Worm (Caenorhabditis elegans) whole organism, young adult: Measurements from ENCODE around the gene anoh-2.
A peak's percentile ranks its signal among the peaks of the same experiment; 100 is the strongest.

ENCODE experiments used
- B0261.1 ChIP-seq: sonication (generic microtip); optimal IDR thresholded peaks from 2 replicates; lab custom pipeline; 2016; ENCODE audit warnings: mild to moderate bottlenecking, missing genetic modification characterization, moderate library complexity, missing compliant biosample characterization
- C06A6.2 ChIP-seq: fragments of 200-800 bp; sonication (Bioruptor generic); conservative IDR thresholded peaks from 2 replicates; pipeline ENCODE4 v1.3.6; 2022; ENCODE audit warnings: missing genetic modification characterization, missing compliant biosample characterization
- C17E4.6 ChIP-seq: fragments of 200-800 bp; sonication (Bioruptor generic); IDR thresholded peaks from 2 replicates; pipeline ENCODE4 v1.3.6; 2022; ENCODE audit warnings: missing genetic modification reagents, missing genetic modification characterization, missing compliant biosample characterization
- F33H1.4 ChIP-seq: fragments of 200-800 bp; sonication (Bioruptor generic); IDR thresholded peaks from 2 replicates; pipeline ENCODE4 v1.3.6; 2022; ENCODE audit warnings: missing genetic modification reagents, missing genetic modification characterization, missing compliant biosample characterization
- F39B2.1 ChIP-seq: fragments of 200-800 bp; sonication (Bioruptor generic); IDR thresholded peaks from 2 replicates; pipeline ENCODE4 v1.3.6; 2022; ENCODE audit warnings: missing genetic modification reagents, missing genetic modification characterization, missing compliant biosample characterization
- F52B5.7 ChIP-seq: sonication (generic microtip); optimal IDR thresholded peaks from 2 replicates; lab custom pipeline; 2016; ENCODE audit warnings: mild to moderate bottlenecking, missing genetic modification characterization, missing compliant biosample characterization
- F57A8.1 ChIP-seq: fragments of 200-800 bp; sonication (Bioruptor generic); optimal IDR thresholded peaks from 2 replicates; lab custom pipeline; 2018; ENCODE audit warnings: mild to moderate bottlenecking, missing genetic modification characterization, moderate library complexity, missing compliant biosample characterization
- T07F8.4 ChIP-seq: sonication (generic microtip); optimal IDR thresholded peaks from 2 replicates; lab custom pipeline; 2016; ENCODE audit warnings: mild to moderate bottlenecking, missing genetic modification characterization, moderate library complexity, missing compliant biosample characterization
- Y67H2A.10 ChIP-seq: fragments of 200-800 bp; sonication (Bioruptor generic); conservative IDR thresholded peaks from 2 replicates; pipeline ENCODE4 v1.3.6; 2022; ENCODE audit warnings: missing genetic modification reagents, missing genetic modification characterization, missing compliant biosample characterization
- Y79H2A.3 ChIP-seq: fragments of 200-800 bp; sonication (Bioruptor generic); conservative IDR thresholded peaks from 2 replicates; pipeline ENCODE4 v1.3.6; 2022; ENCODE audit warnings: missing genetic modification reagents, missing genetic modification characterization, missing compliant biosample characterization
- aptf-2 ChIP-seq: fragments of 200-800 bp; sonication (Bioruptor generic); conservative IDR thresholded peaks from 2 replicates; pipeline ENCODE4 v1.3.6; 2022; ENCODE audit warnings: missing genetic modification reagents, missing genetic modification characterization, missing compliant biosample characterization
- attf-5 ChIP-seq: fragments of 200-800 bp; sonication (Bioruptor generic); optimal IDR thresholded peaks from 2 replicates; lab custom pipeline; 2018; ENCODE audit warnings: mild to moderate bottlenecking, missing genetic modification characterization, missing compliant biosample characterization
- attf-6 ChIP-seq: fragments of 200-800 bp; sonication (Bioruptor generic); IDR thresholded peaks from 2 replicates; pipeline ENCODE4 v1.3.6; 2022; ENCODE audit warnings: missing genetic modification reagents, missing genetic modification characterization, missing compliant biosample characterization
- ccch-3 ChIP-seq: fragments of 200-800 bp; sonication (Bioruptor generic); optimal IDR thresholded peaks from 2 replicates; lab custom pipeline; 2018; ENCODE audit warnings: mild to moderate bottlenecking, missing genetic modification characterization, missing compliant biosample characterization
- cebp-1 ChIP-seq, 2 experiments: fragments of 200-800 bp in 1 of 2; sonication (Bioruptor generic) in 1 of 2; sonication (generic microtip) in 1 of 2; IDR thresholded peaks in 1 of 2; optimal IDR thresholded peaks in 1 of 2; 2 replicates each; pipeline versions ENCODE4 v1.3.6 to Lab custom; 2017 to 2022; ENCODE audit warnings: missing compliant biosample characterization in 2 of 2, missing genetic modification characterization in 2 of 2, mild to moderate bottlenecking in 1 of 2, missing genetic modification reagents in 1 of 2, moderate library complexity in 1 of 2
- ceh-27 ChIP-seq: fragments of 200-800 bp; sonication (Bioruptor generic); optimal IDR thresholded peaks from 2 replicates; lab custom pipeline; 2018; ENCODE audit warnings: mild to moderate bottlenecking, missing genetic modification characterization, moderate library complexity, missing compliant biosample characterization
- ceh-40 ChIP-seq: fragments of 200-800 bp; sonication (Bioruptor generic); IDR thresholded peaks from 2 replicates; pipeline ENCODE4 v1.3.6; 2022; ENCODE audit warnings: missing genetic modification characterization, missing compliant biosample characterization
- chd-7 ChIP-seq: sonication (generic microtip); optimal IDR thresholded peaks from 2 replicates; lab custom pipeline; 2016; ENCODE audit warnings: mild to moderate bottlenecking, missing genetic modification characterization, moderate library complexity, missing compliant biosample characterization
- die-1 ChIP-seq: sonication (generic microtip); optimal IDR thresholded peaks from 2 replicates; lab custom pipeline; 2016; ENCODE audit warnings: missing genotype, mild to moderate bottlenecking, missing genetic modification characterization, missing compliant biosample characterization
- dox-1 ChIP-seq: fragments of 200-800 bp; sonication (Bioruptor generic); IDR thresholded peaks from 2 replicates; pipeline ENCODE4 v1.3.6; 2022; ENCODE audit warnings: missing genetic modification reagents, missing genetic modification characterization, missing compliant biosample characterization
- dpl-1 ChIP-seq: fragments of 150-350 bp; optimal IDR thresholded peaks from 2 replicates; lab custom pipeline; 2014; ENCODE audit warnings: missing biosample characterization, missing genetic modification reagents, missing genetic modification characterization
- egl-18 ChIP-seq: fragments of 200-800 bp; sonication (Bioruptor generic); IDR thresholded peaks from 2 replicates; pipeline ENCODE4 v1.3.6; 2022; ENCODE audit warnings: missing genetic modification reagents, missing genetic modification characterization, missing compliant biosample characterization
- egl-44 ChIP-seq: fragments of 200-800 bp; sonication (Bioruptor generic); IDR thresholded peaks from 2 replicates; pipeline ENCODE4 v1.3.6; 2022; ENCODE audit warnings: missing genetic modification reagents, missing genetic modification characterization, missing compliant biosample characterization
- ekl-4 ChIP-seq: fragments of 200-800 bp; sonication (Bioruptor generic); IDR thresholded peaks from 2 replicates; pipeline ENCODE4 v1.3.6; 2022; ENCODE audit warnings: missing genetic modification reagents, missing genetic modification characterization, missing compliant biosample characterization
- lin-26 ChIP-seq: fragments of 200-800 bp; sonication (Bioruptor generic); IDR thresholded peaks from 2 replicates; pipeline ENCODE4 v1.3.6; 2022; ENCODE audit warnings: missing genetic modification reagents, missing genetic modification characterization, missing compliant biosample characterization
- lin-35 ChIP-seq, 3 experiments: fragments of 150-350 bp in 2 of 3; sonication (generic microtip) in 1 of 3; optimal IDR thresholded peaks; 2 replicates each; lab custom pipeline; 2014 to 2018; ENCODE audit warnings: missing biosample characterization in 3 of 3, missing genetic modification characterization in 3 of 3, missing genetic modification reagents in 3 of 3
- lir-1 ChIP-seq: fragments of 200-800 bp; sonication (Bioruptor generic); conservative IDR thresholded peaks from 2 replicates; pipeline ENCODE4 v1.3.6; 2022; ENCODE audit warnings: missing genetic modification reagents, missing genetic modification characterization, missing compliant biosample characterization
- madf-10 ChIP-seq: sonication (generic microtip); optimal IDR thresholded peaks from 2 replicates; lab custom pipeline; 2016; ENCODE audit warnings: mild to moderate bottlenecking, missing genetic modification characterization, missing compliant biosample characterization
- madf-8 ChIP-seq: fragments of 200-800 bp; sonication (Bioruptor generic); conservative IDR thresholded peaks from 2 replicates; pipeline ENCODE4 v1.3.6; 2022; ENCODE audit warnings: missing genetic modification reagents, missing genetic modification characterization, missing compliant biosample characterization
- mxl-1 ChIP-seq: sonication (generic microtip); optimal IDR thresholded peaks from 2 replicates; lab custom pipeline; 2016; ENCODE audit warnings: missing genetic modification characterization, missing compliant biosample characterization
- nhr-179 ChIP-seq: sonication (generic microtip); optimal IDR thresholded peaks from 2 replicates; lab custom pipeline; 2016; ENCODE audit warnings: mild to moderate bottlenecking, missing genetic modification characterization, missing compliant biosample characterization
- repo-1 ChIP-seq: sonication (generic microtip); optimal IDR thresholded peaks from 2 replicates; lab custom pipeline; 2017; ENCODE audit warnings: mild to moderate bottlenecking, missing genetic modification characterization, missing compliant biosample characterization
- rpc-1 ChIP-seq, 2 experiments: fragments of 150-350 bp in 1 of 2; sonication (generic microtip) in 1 of 2; optimal IDR thresholded peaks; 2 replicates each; lab custom pipeline; 2014 to 2018; ENCODE audit warnings: missing biosample characterization in 1 of 2, missing genetic modification characterization in 1 of 2, missing genetic modification reagents in 1 of 2, missing genotype in 1 of 2
- sea-2 ChIP-seq: fragments of 200-800 bp; sonication (Bioruptor generic); IDR thresholded peaks from 2 replicates; pipeline ENCODE4 v1.3.6; 2022; ENCODE audit warnings: missing genetic modification characterization, missing compliant biosample characterization
- snpc-1.3 ChIP-seq: sonication (generic microtip); optimal IDR thresholded peaks from 2 replicates; lab custom pipeline; 2017; ENCODE audit warnings: missing genetic modification characterization, mild to moderate bottlenecking, missing compliant biosample characterization, antibody characterized with exemption, moderate library complexity, missing genotype, missing genetic modification reagents; ENCODE audit not compliant: insufficient read depth
- snpc-4 ChIP-seq, 5 experiments: fragments of 150-350 bp in 1 of 5; sonication (generic microtip) in 4 of 5; optimal IDR thresholded peaks; 2 replicates each; lab custom pipeline; 2014 to 2018; ENCODE audit warnings: missing genetic modification characterization in 5 of 5, missing biosample characterization in 3 of 5, antibody characterized with exemption in 2 of 5, mild to moderate bottlenecking in 2 of 5, missing compliant biosample characterization in 2 of 5, missing genotype in 2 of 5, moderate library complexity in 2 of 5, missing genetic modification reagents in 1 of 5
- somi-1 ChIP-seq: fragments of 200-800 bp; sonication (Bioruptor generic); optimal IDR thresholded peaks from 2 replicates; lab custom pipeline; 2018; ENCODE audit warnings: mild to moderate bottlenecking, missing genetic modification characterization, missing compliant biosample characterization
- tbx-9 ChIP-seq: sonication (generic microtip); optimal IDR thresholded peaks from 2 replicates; lab custom pipeline; 2016; ENCODE audit warnings: borderline replicate concordance, missing genetic modification characterization, inconsistent platforms, missing compliant biosample characterization
- tlf-1 ChIP-seq: fragments of 200-800 bp; sonication (Bioruptor generic); optimal IDR thresholded peaks from 2 replicates; lab custom pipeline; 2018; ENCODE audit warnings: mild to moderate bottlenecking, missing genetic modification characterization, missing compliant biosample characterization
- unc-62 ChIP-seq: fragments of 150-350 bp; optimal IDR thresholded peaks from 2 replicates; lab custom pipeline; 2014; ENCODE audit warnings: missing biosample characterization, missing genetic modification reagents, missing genetic modification characterization
- xnd-1 ChIP-seq: sonication (generic microtip); optimal IDR thresholded peaks from 2 replicates; lab custom pipeline; 2016; ENCODE audit warnings: missing genotype, missing genetic modification reagents, missing genetic modification characterization, missing compliant biosample characterization
- zfh-2 ChIP-seq: fragments of 200-800 bp; sonication (Bioruptor generic); conservative IDR thresholded peaks from 2 replicates; pipeline ENCODE4 v1.3.6; 2022; ENCODE audit warnings: missing genetic modification reagents, missing genetic modification characterization, missing compliant biosample characterization
- zim-3 ChIP-seq: sonication (generic microtip); optimal IDR thresholded peaks from 2 replicates; lab custom pipeline; 2017; ENCODE audit warnings: mild to moderate bottlenecking, missing genetic modification characterization, moderate library complexity, missing compliant biosample characterization
- ztf-18 ChIP-seq: sonication (generic microtip); optimal IDR thresholded peaks from 2 replicates; lab custom pipeline; 2016; ENCODE audit warnings: missing genotype, mild to moderate bottlenecking, missing genetic modification characterization, missing compliant biosample characterization
- ztf-22 ChIP-seq: fragments of 200-800 bp; sonication (Bioruptor generic); optimal IDR thresholded peaks from 2 replicates; lab custom pipeline; 2018; ENCODE audit warnings: mild to moderate bottlenecking, missing genetic modification characterization, moderate library complexity, missing compliant biosample characterization
- ztf-25 ChIP-seq: fragments of 200-800 bp; sonication (Bioruptor generic); IDR thresholded peaks from 2 replicates; pipeline ENCODE4 v1.3.6; 2022; ENCODE audit warnings: missing genetic modification reagents, missing genetic modification characterization, missing compliant biosample characterization
- ztf-6 ChIP-seq: fragments of 200-800 bp; sonication (Bioruptor generic); IDR thresholded peaks from 2 replicates; pipeline ENCODE4 v1.3.6; 2022; ENCODE audit warnings: missing genetic modification reagents, missing genetic modification characterization, missing compliant biosample characterization

The anoh-2 gene

ce11 chrIV:14621117-14621516 lies 37.0 kb upstream of the anoh-2 start:
- TF ChIP-seq C06A6.2 (no peak), egl-44 (GFP tag; lab: Robert Waterston, UW) (no peak), aptf-2 (GFP tag; lab: Robert Waterston, UW) (no peak), rpc-1 (optimal IDR thresholded peaks at IDR 0.05; lab: Kevin White, UChicago) (no peak), rpc-1 (tag; optimal IDR thresholded peaks at IDR 0.05; lab: Kevin White, UChicago) (no peak), madf-8 (GFP tag; lab: Robert Waterston, UW) (no peak), F52B5.7 (tag; lab: Kevin White, UChicago) (no peak), lin-26 (GFP tag; lab: Robert Waterston, UW) (no peak), tbx-9 (no peak), attf-5 (GFP tag; lab: Kevin White, UChicago) (no peak), nhr-179 (tag; lab: Kevin White, UChicago) (no peak), ccch-3 (GFP tag; lab: Kevin White, UChicago) (no peak), ztf-18 (tag; lab: Kevin White, UChicago) (no peak), madf-10 (tag; lab: Kevin White, UChicago) (no peak), mxl-1 (tag; lab: Kevin White, UChicago) (no peak), F39B2.1 (GFP tag; lab: Robert Waterston, UW) (no peak), attf-6 (GFP tag; lab: Robert Waterston, UW) (no peak), cebp-1 (GFP tag; IDR thresholded peaks at IDR 0.05; lab: Robert Waterston, UW) (no peak), cebp-1 (tag; optimal IDR thresholded peaks at IDR 0.05; lab: Kevin White, UChicago) (no peak), egl-18 (GFP tag; lab: Robert Waterston, UW) (no peak), somi-1 (GFP tag; lab: Kevin White, UChicago) (no peak), sea-2 (GFP tag; lab: Robert Waterston, UW) (no peak)

DNA sequence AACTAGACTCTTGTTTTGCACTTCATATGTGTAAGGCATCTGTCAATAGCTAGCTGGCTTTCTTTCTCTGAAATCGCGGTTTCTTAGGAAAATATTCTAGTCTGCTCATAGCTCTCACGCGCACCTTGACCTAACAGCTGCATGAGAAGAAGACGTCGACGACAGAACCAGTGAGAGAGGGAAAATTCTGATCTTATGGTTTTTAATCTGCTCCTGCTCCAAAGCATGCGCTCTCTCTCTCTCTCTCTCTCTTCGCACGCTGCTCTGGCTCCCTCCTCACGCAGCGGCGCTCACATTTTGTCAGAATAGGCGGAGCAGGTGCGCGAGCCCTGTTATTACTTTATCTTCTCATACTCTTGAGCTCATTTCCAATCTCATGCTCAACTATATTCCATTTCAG lies 36.0 kb upstream of the anoh-2 start:
- TF ChIP-seq xnd-1 (tag; lab: Kevin White, UChicago) (no peak), ztf-25 (GFP tag; lab: Robert Waterston, UW) (no peak), die-1 (tag; lab: Kevin White, UChicago) (peak; percentile 10), attf-6 (GFP tag; lab: Robert Waterston, UW) (no peak), repo-1 (no peak), tlf-1 (no peak), ztf-6 (no peak), lir-1 (GFP tag; lab: Robert Waterston, UW) (no peak), Y67H2A.10 (GFP tag; lab: Robert Waterston, UW) (no peak), snpc-4 (GFP tag; optimal IDR thresholded peaks at IDR 0.05; lab: Kevin White, UChicago) (no peak), snpc-4 (tag; optimal IDR thresholded peaks at IDR 0.05; lab: Kevin White, UChicago) (no peak), unc-62 (GFP tag; lab: Kevin White, UChicago) (no peak), lin-35 (GFP tag; optimal IDR thresholded peaks at IDR 0.05; lab: Kevin White, UChicago) (no peak), ekl-4 (GFP tag; lab: Robert Waterston, UW) (0 out of 2 replicates have a peak, but pooled peaks have one; percentile 4), dpl-1 (GFP tag; lab: Kevin White, UChicago) (no peak), C17E4.6 (GFP tag; lab: Robert Waterston, UW) (no peak), F57A8.1 (GFP tag; lab: Kevin White, UChicago) (no peak), chd-7 (tag; lab: Kevin White, UChicago) (no peak), F33H1.4 (GFP tag; lab: Robert Waterston, UW) (no peak), dox-1 (0 out of 2 replicates have a peak, but pooled peaks have one; percentile 33), ztf-22 (GFP tag; lab: Kevin White, UChicago) (no peak), Y79H2A.3 (GFP tag; lab: Robert Waterston, UW) (no peak), T07F8.4 (tag; lab: Kevin White, UChicago) (no peak), B0261.1 (tag; lab: Kevin White, UChicago) (no peak), zim-3 (tag; lab: Kevin White, UChicago) (no peak), ceh-40 (GFP tag; lab: Robert Waterston, UW) (no peak), ceh-27 (GFP tag; lab: Kevin White, UChicago) (no peak), attf-5 (GFP tag; lab: Kevin White, UChicago) (no peak), egl-44 (GFP tag; lab: Robert Waterston, UW) (no peak), zfh-2 (GFP tag; lab: Robert Waterston, UW) (peak; percentile 74), snpc-1.3 (tag; lab: Kevin White, UChicago) (no peak)
